Fruit fly (Drosophila melanogaster) whole organism, embryonic: ENCODE measurements around the gene eco.

ENCODE experiments used
- ATbp ChIP-seq: fragments of 200-800 bp; sonication (Bioruptor generic); optimal IDR thresholded peaks from 2 replicates; lab custom pipeline; 2017; ENCODE audit warnings: missing biosample characterization, mild to moderate bottlenecking, missing genetic modification characterization, missing genetic modification reagents
- Atf6 ChIP-seq: fragments of 200-800 bp; sonication (Bioruptor generic); IDR thresholded peaks from 2 replicates; pipeline ENCODE4 v1.3.6; 2022; ENCODE audit warnings: missing biosample characterization, missing genetic modification characterization
- CG10209 ChIP-seq: fragments of 200-800 bp; sonication (Bioruptor generic); optimal IDR thresholded peaks from 3 replicates; lab custom pipeline; 2017; ENCODE audit warnings: missing biosample characterization, mild to moderate bottlenecking, missing genetic modification characterization, missing genetic modification reagents
- CG10462 ChIP-seq: fragments of 200-800 bp; sonication (Bioruptor generic); optimal IDR thresholded peaks from 2 replicates; lab custom pipeline; 2016; ENCODE audit warnings: missing biosample characterization, missing genetic modification characterization
- CG11247 ChIP-seq: fragments of 200-800 bp; sonication (Bioruptor generic); IDR thresholded peaks from 2 replicates; pipeline ENCODE4 v1.3.6; 2022; ENCODE audit warnings: missing biosample characterization, missing genetic modification characterization
- CG11695 ChIP-seq: fragments of 200-800 bp; sonication (Bioruptor generic); IDR thresholded peaks from 3 replicates; pipeline ENCODE4 v1.3.6; 2022; ENCODE audit warnings: missing biosample characterization, missing genetic modification characterization
- CG12659 ChIP-seq: fragments of 200-800 bp; sonication (Bioruptor generic); optimal IDR thresholded peaks from 3 replicates; lab custom pipeline; 2017; ENCODE audit warnings: mild to moderate bottlenecking, missing biosample characterization, missing genetic modification reagents, missing genetic modification characterization
- CG13775 ChIP-seq: fragments of 200-800 bp; sonication (Bioruptor generic); optimal IDR thresholded peaks from 3 replicates; lab custom pipeline; 2017; ENCODE audit warnings: missing biosample characterization, mild to moderate bottlenecking, missing genetic modification characterization
- CG15269 ChIP-seq: fragments of 200-800 bp; sonication (Bioruptor generic); optimal IDR thresholded peaks from 2 replicates; lab custom pipeline; 2018; ENCODE audit warnings: missing biosample characterization, mild to moderate bottlenecking, missing genetic modification characterization, moderate library complexity
- CG16863 ChIP-seq: fragments of 200-800 bp; sonication (Bioruptor generic); optimal IDR thresholded peaks from 3 replicates; lab custom pipeline; 2016; ENCODE audit warnings: missing biosample characterization, missing genetic modification characterization
- CG17385 ChIP-seq: fragments of 200-800 bp; sonication (Bioruptor generic); optimal IDR thresholded peaks from 3 replicates; lab custom pipeline; 2018; ENCODE audit warnings: missing biosample characterization, mild to moderate bottlenecking, missing genetic modification characterization
- CG33213 ChIP-seq: fragments of 200-800 bp; sonication (Bioruptor generic); optimal IDR thresholded peaks from 3 replicates; lab custom pipeline; 2016; ENCODE audit warnings: missing biosample characterization, missing genetic modification characterization
- CG34422 ChIP-seq: fragments of 200-800 bp; sonication (Bioruptor generic); IDR thresholded peaks from 3 replicates; pipeline ENCODE4 v1.3.6; 2022; ENCODE audit warnings: missing biosample characterization, missing genetic modification characterization
- CG4328 ChIP-seq: fragments of 200-800 bp; sonication (Bioruptor generic); optimal IDR thresholded peaks from 3 replicates; lab custom pipeline; 2017; ENCODE audit warnings: missing biosample characterization, missing genetic modification reagents, missing genetic modification characterization
- CG4360 ChIP-seq: fragments of 200-800 bp; sonication (Bioruptor generic); IDR thresholded peaks from 2 replicates; pipeline ENCODE4 v1.3.6; 2022; ENCODE audit warnings: missing biosample characterization, missing genetic modification characterization
- CG5180 ChIP-seq: fragments of 200-800 bp; sonication (Bioruptor generic); optimal IDR thresholded peaks from 3 replicates; lab custom pipeline; 2017; ENCODE audit warnings: missing biosample characterization, missing genetic modification characterization, mild to moderate bottlenecking, moderate library complexity, missing genetic modification reagents
- CG7928 ChIP-seq: fragments of 200-800 bp; sonication (Bioruptor generic); optimal IDR thresholded peaks from 2 replicates; lab custom pipeline; 2017; ENCODE audit warnings: missing biosample characterization, mild to moderate bottlenecking, missing genetic modification characterization
- CG9876 ChIP-seq: fragments of 200-800 bp; sonication (Bioruptor generic); optimal IDR thresholded peaks from 2 replicates; lab custom pipeline; 2016; ENCODE audit warnings: missing biosample characterization, missing genetic modification characterization
- CG9932 ChIP-seq: fragments of 200-800 bp; sonication (Bioruptor generic); IDR thresholded peaks from 2 replicates; pipeline ENCODE4 v1.3.6; 2022; ENCODE audit warnings: missing biosample characterization, missing genetic modification characterization
- CTCF ChIP-seq: fragments of 200-800 bp; sonication (Bioruptor generic); optimal IDR thresholded peaks from 2 replicates; lab custom pipeline; 2017; ENCODE audit warnings: missing biosample characterization, mild to moderate bottlenecking, missing genetic modification characterization, moderate library complexity
- D ChIP-seq, 2 experiments: fragments of 200-800 bp in 1 of 2; fragments of >200 bp in 1 of 2; sonication (Bioruptor generic) in 1 of 2; optimal IDR thresholded peaks; 2 replicates in 1 of 2; 3 replicates in 1 of 2; lab custom pipeline; 2017; ENCODE audit warnings: mild to moderate bottlenecking in 1 of 2, missing biosample characterization in 1 of 2, missing genetic modification characterization in 1 of 2, missing genetic modification reagents in 1 of 2
- Dek ChIP-seq: fragments of 200-800 bp; sonication (Bioruptor generic); optimal IDR thresholded peaks from 3 replicates; lab custom pipeline; 2019; ENCODE audit warnings: missing biosample characterization, mild to moderate bottlenecking, missing genetic modification characterization, moderate library complexity
- Dip2 ChIP-seq: fragments of 200-800 bp; sonication (Bioruptor generic); IDR thresholded peaks from 2 replicates; pipeline ENCODE4 v1.3.6; 2022; ENCODE audit warnings: missing biosample characterization, missing genetic modification characterization
- E2f2 ChIP-seq: fragments of 200-800 bp; sonication (Bioruptor generic); IDR thresholded peaks from 2 replicates; pipeline ENCODE4 v1.3.6; 2022; ENCODE audit warnings: missing biosample characterization, missing genetic modification characterization
- Ets97D ChIP-seq: fragments of 200-800 bp; sonication (Bioruptor generic); optimal IDR thresholded peaks from 3 replicates; lab custom pipeline; 2016; ENCODE audit warnings: missing biosample characterization, missing genetic modification characterization
- HLH4C ChIP-seq: fragments of 200-800 bp; sonication (Bioruptor generic); IDR thresholded peaks from 3 replicates; pipeline ENCODE4 v1.3.6; 2022; ENCODE audit warnings: missing biosample characterization, missing genetic modification characterization; ENCODE audit not compliant: partially characterized antibody
- Hr78 ChIP-seq, 2 experiments: fragments of 200-800 bp in 1 of 2; fragments of >200 bp in 1 of 2; sonication (Bioruptor generic) in 1 of 2; optimal IDR thresholded peaks; 2 replicates each; lab custom pipeline; 2017 to 2019; ENCODE audit warnings: missing biosample characterization in 2 of 2, missing genetic modification characterization in 2 of 2, mild to moderate bottlenecking in 1 of 2, moderate library complexity in 1 of 2
- Max ChIP-seq: fragments of 200-800 bp; sonication (Bioruptor generic); optimal IDR thresholded peaks from 2 replicates; lab custom pipeline; 2016; ENCODE audit warnings: missing biosample characterization, mild to moderate bottlenecking, missing genetic modification characterization
- Meics ChIP-seq: fragments of 200-800 bp; sonication (Bioruptor generic); optimal IDR thresholded peaks from 2 replicates; lab custom pipeline; 2017; ENCODE audit warnings: missing biosample characterization, mild to moderate bottlenecking, missing genetic modification characterization
- Myb ChIP-seq: fragments of 200-800 bp; sonication (Bioruptor generic); optimal IDR thresholded peaks from 2 replicates; lab custom pipeline; 2016; ENCODE audit warnings: missing biosample characterization, missing genetic modification characterization
- NK7.1 ChIP-seq: fragments of 200-800 bp; sonication (Bioruptor generic); optimal IDR thresholded peaks from 3 replicates; lab custom pipeline; 2016; ENCODE audit warnings: missing biosample characterization, missing genetic modification characterization
- Six4 ChIP-seq: fragments of 200-800 bp; sonication (Bioruptor generic); optimal IDR thresholded peaks from 2 replicates; lab custom pipeline; 2016; ENCODE audit warnings: missing biosample characterization, missing genetic modification characterization
- Sry-δ ChIP-seq: fragments of 200-800 bp; sonication (Bioruptor generic); optimal IDR thresholded peaks from 2 replicates; lab custom pipeline; 2016; ENCODE audit warnings: missing biosample characterization, missing genetic modification characterization
- Ssrp ChIP-seq: fragments of 200-800 bp; sonication (Bioruptor generic); optimal IDR thresholded peaks from 2 replicates; lab custom pipeline; 2018; ENCODE audit warnings: missing biosample characterization, mild to moderate bottlenecking, missing genetic modification characterization, moderate library complexity
- YL-1 ChIP-seq: fragments of 200-800 bp; sonication (Bioruptor generic); optimal IDR thresholded peaks from 3 replicates; lab custom pipeline; 2017; ENCODE audit warnings: missing biosample characterization, mild to moderate bottlenecking, missing genetic modification characterization
- ap ChIP-seq: fragments of 200-800 bp; sonication (Bioruptor generic); IDR thresholded peaks from 2 replicates; pipeline ENCODE4 v1.3.6; 2022; ENCODE audit warnings: missing biosample characterization, missing genetic modification characterization
- btn ChIP-seq: fragments of 200-800 bp; sonication (Bioruptor generic); optimal IDR thresholded peaks from 2 replicates; lab custom pipeline; 2016; ENCODE audit warnings: missing biosample characterization, missing genetic modification characterization
- chm ChIP-seq: fragments of 200-800 bp; sonication (Bioruptor generic); IDR thresholded peaks from 2 replicates; pipeline ENCODE4 v1.3.6; 2022; ENCODE audit warnings: missing biosample characterization, missing genetic modification characterization
- chn ChIP-seq: fragments of 200-800 bp; sonication (Bioruptor generic); optimal IDR thresholded peaks from 2 replicates; lab custom pipeline; 2016; ENCODE audit warnings: missing biosample characterization, missing genetic modification characterization
- crp ChIP-seq, 2 experiments: fragments of 200-800 bp; sonication (Bioruptor generic); optimal IDR thresholded peaks; 2 replicates in 1 of 2; 3 replicates in 1 of 2; lab custom pipeline; 2017; ENCODE audit warnings: missing biosample characterization in 2 of 2, missing genetic modification characterization in 2 of 2, mild to moderate bottlenecking in 1 of 2, moderate library complexity in 1 of 2
- en ChIP-seq: fragments of 200-800 bp; sonication (Bioruptor generic); optimal IDR thresholded peaks from 2 replicates; lab custom pipeline; 2016; ENCODE audit warnings: missing biosample characterization, missing genetic modification characterization
- esg ChIP-seq: fragments of 200-800 bp; sonication (Bioruptor generic); conservative IDR thresholded peaks from 2 replicates; pipeline ENCODE4 v1.3.6; 2022; ENCODE audit warnings: missing biosample characterization, missing genetic modification characterization
- lola ChIP-seq, 3 experiments: fragments of >200 bp in 2 of 3; fragments of 200-800 bp in 1 of 3; sonication (Bioruptor generic) in 1 of 3; optimal IDR thresholded peaks; 2 replicates each; lab custom pipeline; 2017 to 2019; ENCODE audit warnings: missing biosample characterization in 3 of 3, missing genetic modification characterization in 3 of 3, mild to moderate bottlenecking in 1 of 3, moderate library complexity in 1 of 3
- nmo ChIP-seq: fragments of 200-800 bp; sonication (Bioruptor generic); optimal IDR thresholded peaks from 2 replicates; lab custom pipeline; 2018; ENCODE audit warnings: missing biosample characterization, mild to moderate bottlenecking, missing genetic modification characterization, moderate library complexity
- org-1 ChIP-seq: fragments of 200-800 bp; sonication (Bioruptor generic); optimal IDR thresholded peaks from 2 replicates; lab custom pipeline; 2017; ENCODE audit warnings: missing biosample characterization, missing genetic modification characterization
- pfk ChIP-seq: fragments of 200-800 bp; sonication (Bioruptor generic); optimal IDR thresholded peaks from 2 replicates; lab custom pipeline; 2018; ENCODE audit warnings: missing biosample characterization, mild to moderate bottlenecking, missing genetic modification characterization, moderate library complexity
- pho ChIP-seq: fragments of 200-800 bp; sonication (Bioruptor generic); optimal IDR thresholded peaks from 2 replicates; lab custom pipeline; 2016; ENCODE audit warnings: missing biosample characterization, missing genetic modification characterization
- ranshi ChIP-seq: fragments of 200-800 bp; sonication (Bioruptor generic); IDR thresholded peaks from 2 replicates; pipeline ENCODE4 v1.3.6; 2022; ENCODE audit warnings: missing biosample characterization, missing genetic modification characterization
- repo ChIP-seq: fragments of 200-800 bp; sonication (Bioruptor generic); optimal IDR thresholded peaks from 2 replicates; lab custom pipeline; 2016; ENCODE audit warnings: missing biosample characterization, missing genetic modification characterization
- sim ChIP-seq: fragments of 200-800 bp; sonication (Bioruptor generic); IDR thresholded peaks from 2 replicates; pipeline ENCODE4 v1.3.6; 2022; ENCODE audit warnings: missing biosample characterization, missing genetic modification characterization
- slou ChIP-seq: fragments of 200-800 bp; sonication (Bioruptor generic); optimal IDR thresholded peaks from 3 replicates; lab custom pipeline; 2016; ENCODE audit warnings: missing biosample characterization, missing genetic modification characterization
- usp ChIP-seq: fragments of >200 bp; optimal IDR thresholded peaks from 2 replicates; lab custom pipeline; 2017; ENCODE audit warnings: missing biosample characterization, missing genetic modification characterization

eco gene

dm6 chr3L:7323348-7323747 lies 15.8 kb downstream of the eco start, which contains the start of the genes RhoGEF4 and Rint1 (continued):
- TF ChIP-seq CG4328 (GFP tag; lab: Kevin White, UChicago), result no peak
- peak; percentile 79 for TF ChIP-seq Myb
- no peak for TF ChIP-seq CG17385
- no peak for TF ChIP-seq CG16863 (GFP tag; lab: Kevin White, UChicago)
- TF ChIP-seq Dip2, result no peak
- peak; percentile 15 for TF ChIP-seq repo (GFP tag; lab: Kevin White, UChicago)
- TF ChIP-seq en (GFP tag; lab: Kevin White, UChicago), result no peak
- TF ChIP-seq CG4360 (GFP tag; lab: Robert Waterston, UW), result no peak
- no peak for TF ChIP-seq CTCF
- TF ChIP-seq pho (GFP tag; lab: Kevin White, UChicago), result peak; percentile 44
- TF ChIP-seq esg (GFP tag; lab: Robert Waterston, UW), result peak; percentile 77
- TF ChIP-seq org-1, result no peak
- TF ChIP-seq ranshi (GFP tag; lab: Robert Waterston, UW), result peak; percentile 79; the same call in 1 of the 2 replicates
- no peak for TF ChIP-seq usp (GFP tag; lab: Kevin White, UChicago)
- TF ChIP-seq Hr78 (GFP tag; optimal IDR thresholded peaks at IDR 0.05; lab: Kevin White, UChicago), result no peak
- TF ChIP-seq E2f2 (GFP tag; lab: Robert Waterston, UW), result peak; percentile 97
- TF ChIP-seq Six4 (GFP tag; lab: Kevin White, UChicago), result peak; percentile 28
- no peak for TF ChIP-seq CG5180 (GFP tag; lab: Kevin White, UChicago)
- no peak for TF ChIP-seq CG33213 (GFP tag; lab: Kevin White, UChicago)
- TF ChIP-seq lola (GFP tag; optimal IDR thresholded peaks at IDR 0.05; lab: Kevin White, UChicago), result peak in 1 of 3 experiments; percentile 70
- TF ChIP-seq ap (GFP tag; lab: Robert Waterston, UW), result peak; percentile 34; the same call in 1 of the 2 replicates
- peak; percentile 38 for TF ChIP-seq Meics
- no peak for TF ChIP-seq CG11695 (GFP tag; lab: Robert Waterston, UW)
- TF ChIP-seq CG13775 (GFP tag; lab: Kevin White, UChicago), result peak; percentile 79
- TF ChIP-seq Ssrp, result peak; percentile 76
- TF ChIP-seq CG15269 (tag; lab: Kevin White, UChicago), result no peak
- TF ChIP-seq slou (GFP tag; lab: Kevin White, UChicago), result peak; percentile 31
- peak; percentile 75 for TF ChIP-seq Dek (tag; lab: Kevin White, UChicago)
- peak; percentile 76 for TF ChIP-seq CG12659 (GFP tag; lab: Kevin White, UChicago)
- TF ChIP-seq Max (GFP tag; lab: Kevin White, UChicago), result peak; percentile 70
- no peak for TF ChIP-seq pfk (GFP tag; lab: Kevin White, UChicago)
- peak; percentile 38 for TF ChIP-seq CG10462 (GFP tag; lab: Kevin White, UChicago)
- no peak for TF ChIP-seq chm (GFP tag; lab: Robert Waterston, UW)
- peak; percentile 92 for TF ChIP-seq CG9932 (GFP tag; lab: Robert Waterston, UW)

- TF ChIP-seq HLH4C (GFP tag; lab: Robert Waterston, UW), result no peak
- TF ChIP-seq Sry-δ (GFP tag; lab: Kevin White, UChicago), result no peak
- no peak for TF ChIP-seq ATbp (GFP tag; lab: Kevin White, UChicago)
- TF ChIP-seq crp (GFP tag; optimal IDR thresholded peaks at IDR 0.05; lab: Kevin White, UChicago), result peak in 1 of 2 experiments; percentile 57
- TF ChIP-seq CG7928 (GFP tag; lab: Kevin White, UChicago), result peak; percentile 21
- TF ChIP-seq Ets97D (GFP tag; lab: Kevin White, UChicago), result no peak
- no peak for TF ChIP-seq D (optimal IDR thresholded peaks at IDR 0.05; lab: Kevin White, UChicago)
- no peak for TF ChIP-seq D (GFP tag; optimal IDR thresholded peaks at IDR 0.05; lab: Kevin White, UChicago)
- no peak for TF ChIP-seq CG10209
- TF ChIP-seq chn (GFP tag; lab: Kevin White, UChicago), result no peak
- no peak for TF ChIP-seq CG9876 (GFP tag; lab: Kevin White, UChicago)
- TF ChIP-seq NK7.1 (GFP tag; lab: Kevin White, UChicago), result no peak
- TF ChIP-seq nmo (GFP tag; lab: Kevin White, UChicago), result no peak
- no peak for TF ChIP-seq sim
- no peak for TF ChIP-seq Atf6
- no peak for TF ChIP-seq YL-1
- TF ChIP-seq btn (GFP tag; lab: Kevin White, UChicago), result no peak
- TF ChIP-seq Dip2, result no peak
- no peak for TF ChIP-seq CG11247 (GFP tag; lab: Robert Waterston, UW)
- TF ChIP-seq CG34422 (GFP tag; lab: Robert Waterston, UW), result no peak
Measured at dm6 chr3L:7319768-7320167, 19.4 kb downstream of the eco start, which contains the start of gene CG8607. Gene CG8607 (plus strand): TSS chr3L:7320068.
